Fruit fly (Drosophila melanogaster) whole organism, embryonic: ENCODE data around the gene CG17376.

Experiments
- BEAF-32 ChIP-seq: fragments of 200-800 bp; sonication (Bioruptor generic); optimal IDR thresholded peaks from 3 replicates; lab custom pipeline; 2017; ENCODE audit warnings: missing biosample characterization, missing genetic modification characterization, mild to moderate bottlenecking, moderate library complexity, missing genetic modification reagents
- CG15269 ChIP-seq: fragments of 200-800 bp; sonication (Bioruptor generic); optimal IDR thresholded peaks from 2 replicates; lab custom pipeline; 2018; ENCODE audit warnings: missing biosample characterization, mild to moderate bottlenecking, missing genetic modification characterization, moderate library complexity
- CG15479 ChIP-seq: fragments of 200-800 bp; sonication (Bioruptor generic); optimal IDR thresholded peaks from 3 replicates; lab custom pipeline; 2019; ENCODE audit warnings: missing biosample characterization, mild to moderate bottlenecking, missing genetic modification characterization, moderate library complexity
- CG16863 ChIP-seq: fragments of 200-800 bp; sonication (Bioruptor generic); optimal IDR thresholded peaks from 3 replicates; lab custom pipeline; 2016; ENCODE audit warnings: missing biosample characterization, missing genetic modification characterization
- CG3995 ChIP-seq: fragments of 200-800 bp; sonication (Bioruptor generic); optimal IDR thresholded peaks from 3 replicates; lab custom pipeline; 2016; ENCODE audit warnings: missing biosample characterization, missing genetic modification characterization
- CG7839 ChIP-seq: fragments of 200-800 bp; sonication (Bioruptor generic); optimal IDR thresholded peaks from 3 replicates; lab custom pipeline; 2018; ENCODE audit warnings: missing biosample characterization, mild to moderate bottlenecking, missing genetic modification characterization, moderate library complexity
- CG7963 ChIP-seq: fragments of 200-800 bp; sonication (Bioruptor generic); IDR thresholded peaks from 3 replicates; pipeline ENCODE4 v1.3.6; 2022; ENCODE audit warnings: missing biosample characterization, missing genetic modification characterization; ENCODE audit not compliant: partially characterized antibody
- CG9797 ChIP-seq: fragments of 200-800 bp; sonication (Bioruptor generic); optimal IDR thresholded peaks from 3 replicates; lab custom pipeline; 2018; ENCODE audit warnings: missing biosample characterization, mild to moderate bottlenecking, missing genetic modification characterization
- ara ChIP-seq: fragments of 200-800 bp; sonication (Bioruptor generic); IDR thresholded peaks from 2 replicates; pipeline ENCODE4 v1.3.6; 2022; ENCODE audit warnings: missing biosample characterization, missing genetic modification characterization
- slp2 ChIP-seq: fragments of 200-800 bp; sonication (Bioruptor generic); optimal IDR thresholded peaks from 2 replicates; lab custom pipeline; 2016; ENCODE audit warnings: missing biosample characterization, missing genetic modification characterization
- sr ChIP-seq: fragments of 200-800 bp; sonication (Bioruptor generic); IDR thresholded peaks from 3 replicates; pipeline ENCODE4 v1.3.6; 2022; ENCODE audit warnings: missing biosample characterization, missing genetic modification characterization

DNA sequence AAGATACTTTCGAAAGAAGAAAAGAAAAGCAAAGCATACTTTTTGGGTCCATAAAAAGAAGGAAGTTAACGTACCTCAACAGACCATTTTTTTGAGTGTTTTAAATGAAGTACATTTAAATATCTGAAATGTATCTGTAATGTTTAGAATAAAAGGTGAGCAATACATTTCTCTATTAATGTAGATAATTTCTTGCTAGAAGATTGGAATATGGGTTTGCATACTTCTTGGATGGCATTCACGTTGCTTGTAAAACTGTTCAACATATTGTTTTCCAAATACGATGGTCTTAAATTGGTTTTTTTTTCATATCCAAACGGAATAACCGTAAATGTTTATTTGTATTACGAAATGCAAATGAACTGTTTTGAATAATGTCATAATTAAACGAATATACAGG lies 5.1 kb upstream of the CG17376 start, which contains the start of gene CG17375:
- TF ChIP-seq CG15479 (no peak), BEAF-32 (no peak), sr (GFP tag; lab: Robert Waterston, UW) (no peak), CG15269 (tag; lab: Kevin White, UChicago) (no peak), slp2 (GFP tag; lab: Kevin White, UChicago) (no peak), CG7839 (no peak), CG3995 (no peak), CG7963 (GFP tag; lab: Robert Waterston, UW) (no peak), CG9797 (no peak), ara (GFP tag; lab: Robert Waterston, UW) (no peak), CG16863 (GFP tag; lab: Kevin White, UChicago) (no peak)
